Worm (Caenorhabditis elegans) whole organism, L2 larva: ENCODE results near the gene sru-27.
A peak's percentile ranks its signal among the peaks of the same experiment; 100 is the strongest.

Source experiments
- R02D3.7 ChIP-seq: fragments of 150-350 bp; optimal IDR thresholded peaks from 2 replicates; lab custom pipeline; 2014; ENCODE audit warnings: missing biosample characterization, missing genetic modification characterization
- alr-1 ChIP-seq: fragments of 150-350 bp; optimal IDR thresholded peaks from 2 replicates; lab custom pipeline; 2014; ENCODE audit warnings: missing biosample characterization, missing genetic modification characterization
- ama-1 ChIP-seq: fragments of 150-350 bp; optimal IDR thresholded peaks from 2 replicates; lab custom pipeline; 2018; ENCODE audit warnings: inconsistent platforms
- dmd-4 ChIP-seq: sonication (generic microtip); optimal IDR thresholded peaks from 2 replicates; lab custom pipeline; 2017; ENCODE audit warnings: missing biosample characterization, missing genetic modification characterization
- lin-39 ChIP-seq: fragments of 150-350 bp; optimal IDR thresholded peaks from 2 replicates; lab custom pipeline; 2014; ENCODE audit warnings: missing biosample characterization, missing genetic modification reagents, missing genetic modification characterization
- nhr-237 ChIP-seq: fragments of 150-350 bp; optimal IDR thresholded peaks from 2 replicates; lab custom pipeline; 2014; ENCODE audit warnings: missing biosample characterization, missing genetic modification characterization
- sem-4 ChIP-seq: fragments of 150-350 bp; optimal IDR thresholded peaks from 2 replicates; lab custom pipeline; 2014; ENCODE audit warnings: missing biosample characterization, missing genetic modification reagents, missing genetic modification characterization
- unc-39 ChIP-seq: fragments of 150-350 bp; optimal IDR thresholded peaks from 2 replicates; lab custom pipeline; 2014; ENCODE audit warnings: missing biosample characterization, missing genetic modification characterization
- zag-1 ChIP-seq: fragments of 150-350 bp; optimal IDR thresholded peaks from 2 replicates; lab custom pipeline; 2014; ENCODE audit warnings: missing biosample characterization, missing genetic modification characterization

- TF ChIP-seq dmd-4 (tag; lab: Kevin White, UChicago) = no peak
- TF ChIP-seq lin-39 (tag; lab: Kevin White, UChicago) = no peak
- TF ChIP-seq ama-1 (lab: Kevin White, UChicago) = no peak
- peak; percentile 62 for TF ChIP-seq zag-1 (tag; lab: Kevin White, UChicago)
- no peak for TF ChIP-seq nhr-237
- peak; percentile 35 for TF ChIP-seq sem-4 (tag; lab: Kevin White, UChicago)
- TF ChIP-seq alr-1 (tag; lab: Kevin White, UChicago) = no peak
- TF ChIP-seq R02D3.7 (tag; lab: Kevin White, UChicago) = no peak
- no peak for TF ChIP-seq unc-39
These were observed 24.6 kb upstream of the sru-27 start, which contains the start of the genes F53E2.2 and unc-60 for ce11 chrV:1474486-1475125.
